Fruit fly (Drosophila melanogaster): ENCODE data around the gene woc.

The woc gene

DNA sequence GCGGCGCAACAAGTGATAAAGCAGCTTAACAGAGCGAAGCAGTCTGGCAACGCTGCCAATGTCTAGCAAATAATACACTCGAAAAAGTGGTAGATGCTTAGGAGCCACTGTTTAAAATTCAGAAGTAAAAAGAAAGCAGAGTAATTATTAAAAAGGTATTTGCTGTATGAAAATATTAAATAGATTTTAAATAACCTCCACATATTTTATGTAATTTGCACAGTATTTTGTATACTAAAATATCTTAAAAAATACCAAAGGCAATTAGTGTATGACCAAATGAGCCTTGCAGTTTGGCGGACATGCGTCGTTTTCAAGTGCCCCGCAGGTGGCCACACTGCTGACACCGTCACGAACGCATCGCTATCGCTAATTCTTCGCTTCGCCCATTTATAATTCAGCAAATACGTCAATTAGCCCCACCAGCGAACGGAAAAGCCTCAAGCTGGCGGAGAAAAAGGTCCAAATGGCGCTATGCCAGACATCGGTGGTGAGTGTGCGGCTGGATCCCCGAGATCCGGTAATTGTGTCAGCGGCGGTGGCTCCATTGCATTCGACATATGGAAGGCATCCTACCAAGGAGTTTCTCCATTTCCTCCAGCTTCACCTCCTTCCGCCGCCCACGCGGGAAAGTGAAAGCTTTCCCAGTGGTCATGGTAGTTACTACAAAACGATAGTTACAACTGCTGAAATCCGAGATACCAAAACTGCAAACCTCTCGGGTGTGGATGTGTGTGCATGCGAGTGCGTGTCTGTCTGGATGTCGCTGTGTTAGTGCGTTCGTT is 10.5 kb downstream of the woc start, which contains the start of gene pll (continued):
- TF ChIP-seq Sox102F (GFP tag; optimal IDR thresholded peaks at IDR 0.05): no peak
- TF ChIP-seq Hr38 (GFP tag; optimal IDR thresholded peaks at IDR 0.05): no peak
- TF ChIP-seq esn (GFP tag; optimal IDR thresholded peaks at IDR 0.05): peak; percentile 85
- peak; percentile 70; the same call in 1 of the 2 replicates for TF ChIP-seq CG11294 (GFP tag; IDR thresholded peaks at IDR 0.05)
- TF ChIP-seq Eip75B (GFP tag; optimal IDR thresholded peaks at IDR 0.05): no peak
- no peak for TF ChIP-seq CG6808 (GFP tag; optimal IDR thresholded peaks at IDR 0.05)
- peak; percentile 82 for TF ChIP-seq cyc (GFP tag; optimal IDR thresholded peaks at IDR 0.05)
- TF ChIP-seq Met (GFP tag; optimal IDR thresholded peaks at IDR 0.05): no peak
- peak; percentile 89 for TF ChIP-seq CG3919 (GFP tag; optimal IDR thresholded peaks at IDR 0.05)

DNA sequence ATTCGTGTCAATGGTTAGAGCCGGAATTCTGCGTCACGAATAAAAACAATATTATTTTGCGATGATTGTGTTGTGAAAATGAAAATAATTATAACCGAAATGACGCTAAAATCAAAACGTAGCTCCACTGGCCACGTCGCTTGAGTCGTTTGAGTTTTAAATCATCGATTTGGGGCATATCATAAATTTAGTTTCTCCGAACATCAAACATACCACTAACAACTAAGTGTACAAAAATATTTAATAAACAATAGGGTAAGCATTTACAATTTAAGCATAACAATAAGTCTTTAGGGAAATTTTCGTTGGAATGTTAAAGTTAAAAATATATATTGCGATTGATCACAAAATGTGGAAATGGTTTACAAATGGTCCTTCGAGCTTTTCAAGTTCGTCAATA is 12.9 kb downstream of the woc start, which contains the start of the genes TTLL6B and TfIIA-L:
TSS of gene TTLL6B (minus strand) at position 101 of the 400 bp plus-strand sequence.
TSS of gene TfIIA-L (plus strand) at position 206 of the 400 bp plus-strand sequence.
- TF ChIP-seq CG15336 (GFP tag; IDR thresholded peaks at IDR 0.05) (no peak), CG9139 (GFP tag; optimal IDR thresholded peaks at IDR 0.05) (no peak), Hr4 (GFP tag; optimal IDR thresholded peaks at IDR 0.05) (no peak), ss (GFP tag; optimal IDR thresholded peaks at IDR 0.05) (no peak), esn (GFP tag; optimal IDR thresholded peaks at IDR 0.05) (no peak), fd59A (GFP tag; optimal IDR thresholded peaks at IDR 0.05) (no peak), CG8632 (GFP tag; optimal IDR thresholded peaks at IDR 0.05) (no peak), eg (GFP tag; IDR thresholded peaks at IDR 0.05) (no peak), CG11294 (GFP tag; IDR thresholded peaks at IDR 0.05) (no peak), CG34406 (GFP tag; optimal IDR thresholded peaks at IDR 0.05) (no peak), Ets96B (tag; optimal IDR thresholded peaks at IDR 0.05) (no peak), CG7368 (GFP tag; optimal IDR thresholded peaks at IDR 0.05) (no peak)

DNA sequence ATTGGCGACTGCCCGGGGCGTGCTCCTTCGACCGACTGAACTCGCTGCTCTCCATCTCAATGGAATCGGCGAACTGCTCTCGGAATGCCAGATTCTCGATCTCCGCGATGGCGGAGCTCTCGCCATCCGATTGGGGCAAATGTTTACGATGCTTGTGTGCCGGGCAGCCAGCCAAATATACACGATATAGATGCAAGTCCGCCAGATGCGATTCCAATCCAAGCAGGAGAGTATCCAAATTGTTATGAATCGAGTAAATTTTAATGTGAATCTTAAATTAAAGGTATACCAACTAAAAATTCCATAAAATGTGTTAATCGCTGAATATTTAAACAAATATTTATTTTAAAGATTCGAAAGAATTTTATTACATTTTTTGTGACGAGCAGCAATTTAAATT is 16.0 kb downstream of the woc start, which contains the start of gene CG5984:
TSS of gene CG5984 (minus strand) at position 101 of the 400 bp plus-strand sequence.
- TF ChIP-seq svp (GFP tag) (peak; percentile 17), topi (GFP tag; optimal IDR thresholded peaks at IDR 0.05) (no peak), CG11762 (GFP tag; optimal IDR thresholded peaks at IDR 0.05; ENCODE audit: insufficient read depth) (no peak), Eip93F (GFP tag; optimal IDR thresholded peaks at IDR 0.05) (no peak), Met (GFP tag; optimal IDR thresholded peaks at IDR 0.05) (no peak), Eip78C (GFP tag) (no peak)

DNA sequence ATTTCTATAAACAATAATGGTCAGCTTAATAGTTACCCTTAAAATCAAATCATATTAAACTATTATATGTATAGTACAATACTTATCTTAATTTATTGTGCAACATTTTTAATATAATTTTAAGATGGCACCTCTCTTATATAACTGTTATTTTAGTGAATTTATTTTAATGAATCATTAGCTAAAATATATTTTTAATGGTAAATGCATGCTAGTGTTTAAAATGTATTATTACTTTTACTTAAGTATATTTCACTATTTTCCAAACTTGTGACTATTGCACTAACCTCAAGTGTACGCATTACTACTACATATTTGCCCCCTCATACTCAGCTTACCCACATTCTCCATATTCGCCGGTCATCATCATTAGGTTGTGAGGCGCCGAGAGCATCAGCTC is 17.6 kb downstream of the woc start:
- TF ChIP-seq CG8632 (GFP tag; optimal IDR thresholded peaks at IDR 0.05) (peak; percentile 51), svp (GFP tag) (peak; percentile 63), CG8119 (GFP tag; IDR thresholded peaks at IDR 0.05) (peak; percentile 87), Lpt (GFP tag; optimal IDR thresholded peaks at IDR 0.05) (peak; percentile 31), pdm3 (GFP tag; optimal IDR thresholded peaks at IDR 0.05) (peak; percentile 40), Sox14 (GFP tag; optimal IDR thresholded peaks at IDR 0.05) (no peak), CG4318 (GFP tag; optimal IDR thresholded peaks at IDR 0.05) (no peak), dac (GFP tag; optimal IDR thresholded peaks at IDR 0.05) (no peak), Hr4 (GFP tag; optimal IDR thresholded peaks at IDR 0.05) (peak; percentile 44), CG7368 (GFP tag; optimal IDR thresholded peaks at IDR 0.05) (peak; percentile 15), CG9139 (GFP tag; optimal IDR thresholded peaks at IDR 0.05) (peak; percentile 49), CG3919 (GFP tag; optimal IDR thresholded peaks at IDR 0.05) (peak; percentile 54), CG10669 (GFP tag; optimal IDR thresholded peaks at IDR 0.05) (peak; percentile 48), CG15336 (GFP tag; IDR thresholded peaks at IDR 0.05) (peak; percentile 87), Ets96B (tag; optimal IDR thresholded peaks at IDR 0.05) (peak; percentile 82), topi (GFP tag; optimal IDR thresholded peaks at IDR 0.05) (no peak), acj6 (GFP tag; optimal IDR thresholded peaks at IDR 0.05) (peak; percentile 54), CG11294 (GFP tag; IDR thresholded peaks at IDR 0.05) (peak; percentile 12; the same call in 1 of the 2 replicates), dsx (GFP tag; optimal IDR thresholded peaks at IDR 0.05; ENCODE audit: poor library complexity, severe bottlenecking) (peak; percentile 87), eg (GFP tag; IDR thresholded peaks at IDR 0.05) (peak; percentile 73), CG32006 (GFP tag; optimal IDR thresholded peaks at IDR 0.05) (peak; percentile 75), achi (GFP tag; optimal IDR thresholded peaks at IDR 0.05) (peak; percentile 68), net (GFP tag; optimal IDR thresholded peaks at IDR 0.05) (peak; percentile 65), Gug (GFP tag; IDR thresholded peaks at IDR 0.05) (peak; percentile 49), salr (GFP tag; optimal IDR thresholded peaks at IDR 0.05) (peak in 1 of 2 experiments; percentile 75), CG11902 (GFP tag; optimal IDR thresholded peaks at IDR 0.05) (no peak), Eip93F (GFP tag; optimal IDR thresholded peaks at IDR 0.05) (no peak), fd59A (GFP tag; optimal IDR thresholded peaks at IDR 0.05) (peak; percentile 45), OdsH (GFP tag; optimal IDR thresholded peaks at IDR 0.05) (peak; percentile 54), CG6163 (GFP tag; IDR thresholded peaks at IDR 0.05) (peak; percentile 48; the same call in 1 of the 3 replicates), CG34406 (GFP tag; optimal IDR thresholded peaks at IDR 0.05) (peak; percentile 52), CG6808 (GFP tag; optimal IDR thresholded peaks at IDR 0.05) (peak; percentile 70), CG11762 (GFP tag; optimal IDR thresholded peaks at IDR 0.05; ENCODE audit: insufficient read depth) (peak; percentile 39)
